Fruit fly (Drosophila melanogaster) Kc167 (cell line): ENCODE results near the gene cv-c.

ENCODE experiments used
- Myc ChIP-seq: fragments of >200 bp; optimal IDR thresholded peaks from 2 replicates; lab custom pipeline; 2017; ENCODE audit warnings: missing external identifiers
- Sin3A ChIP-seq: fragments of >200 bp; optimal IDR thresholded peaks from 2 replicates; lab custom pipeline; 2018; ENCODE audit warnings: missing external identifiers
- h ChIP-seq: fragments of >200 bp; optimal IDR thresholded peaks from 3 replicates; lab custom pipeline; 2018; ENCODE audit warnings: missing external identifiers
- insv ChIP-seq: fragments of >200 bp; optimal IDR thresholded peaks from 3 replicates; lab custom pipeline; 2018; ENCODE audit warnings: missing external identifiers
- psq ChIP-seq: fragments of >200 bp; optimal IDR thresholded peaks from 2 replicates; lab custom pipeline; 2017; ENCODE audit warnings: missing external identifiers
- ttk ChIP-seq: sonication (Bioruptor generic); optimal IDR thresholded peaks from 2 replicates; lab custom pipeline; 2017; ENCODE audit warnings: missing external identifiers

The cv-c gene

dm6 chr3R:14484533-14485267, 3.2 kb upstream of the cv-c start:
- TF ChIP-seq psq, result no peak
- TF ChIP-seq ttk (lab: Kevin White, UChicago), result no peak
- TF ChIP-seq Sin3A, result no peak
- no peak for TF ChIP-seq h
- TF ChIP-seq insv (lab: Kevin White, UChicago), result no peak
- TF ChIP-seq Myc, result no peak

- no peak for TF ChIP-seq psq
- no peak for TF ChIP-seq ttk (lab: Kevin White, UChicago)
These were observed 1.5 kb upstream of the cv-c start for dm6 chr3R:14482986-14483385.

- no peak for TF ChIP-seq insv (lab: Kevin White, UChicago)
- no peak for TF ChIP-seq psq
These were observed 464 bp upstream of the cv-c start for dm6 chr3R:14481977-14482376.

- TF ChIP-seq ttk (lab: Kevin White, UChicago), result no peak
- TF ChIP-seq Sin3A, result no peak
- TF ChIP-seq h, result no peak
- no peak for TF ChIP-seq insv (lab: Kevin White, UChicago)
- TF ChIP-seq psq, result no peak
- TF ChIP-seq Myc, result no peak
These were observed 1.8 kb downstream of the cv-c start for dm6 chr3R:14479623-14480194.

dm6 chr3R:14478438-14479033, 3.0 kb downstream of the cv-c start:
- TF ChIP-seq psq (no peak), Myc (no peak), h (no peak), ttk (lab: Kevin White, UChicago) (no peak), Sin3A (no peak), insv (lab: Kevin White, UChicago) (no peak)

- TF ChIP-seq psq (no peak), insv (lab: Kevin White, UChicago) (no peak), h (no peak), Sin3A (no peak), Myc (no peak), ttk (lab: Kevin White, UChicago) (no peak)
These were observed 3.6 kb downstream of the cv-c start for dm6 chr3R:14477877-14478437.

dm6 chr3R:14477085-14477762, 4.3 kb downstream of the cv-c start:
- TF ChIP-seq h (no peak), Sin3A (no peak), insv (lab: Kevin White, UChicago) (no peak), Myc (no peak), psq (no peak), ttk (lab: Kevin White, UChicago) (no peak)

dm6 chr3R:14476273-14476672, 5.2 kb downstream of the cv-c start:
- TF ChIP-seq psq (no peak), Myc (no peak), ttk (lab: Kevin White, UChicago) (no peak), Sin3A (no peak), insv (lab: Kevin White, UChicago) (no peak)

- no peak for TF ChIP-seq Sin3A
- TF ChIP-seq insv (lab: Kevin White, UChicago), result no peak
- no peak for TF ChIP-seq Myc
- no peak for TF ChIP-seq ttk (lab: Kevin White, UChicago)
- TF ChIP-seq psq, result no peak
- TF ChIP-seq h, result no peak
These were observed 7.3 kb downstream of the cv-c start for dm6 chr3R:14474073-14474722.

dm6 chr3R:14473574-14473973, 7.9 kb downstream of the cv-c start:
- TF ChIP-seq ttk (lab: Kevin White, UChicago), result no peak
- TF ChIP-seq Sin3A, result no peak
- TF ChIP-seq psq, result no peak
- TF ChIP-seq h, result no peak
- no peak for TF ChIP-seq insv (lab: Kevin White, UChicago)
- no peak for TF ChIP-seq Myc

dm6 chr3R:14472580-14473353, 8.7 kb downstream of the cv-c start:
- no peak for TF ChIP-seq Myc
- TF ChIP-seq Sin3A, result no peak
- no peak for TF ChIP-seq h
- TF ChIP-seq insv (lab: Kevin White, UChicago), result no peak
- no peak for TF ChIP-seq ttk (lab: Kevin White, UChicago)
- no peak for TF ChIP-seq psq

dm6 chr3R:14471426-14471825, 10.1 kb downstream of the cv-c start:
- TF ChIP-seq h, result no peak
